Fruit fly (Drosophila melanogaster) S2 (cell line): ENCODE measurements around the gene CG4325.

Source experiments
- CG8478 ChIP-seq: fragments of >200 bp; optimal IDR thresholded peaks from 2 replicates; lab custom pipeline; 2018
- CTCF ChIP-seq, 2 experiments: fragments of >200 bp; optimal IDR thresholded peaks; 2 replicates each; lab custom pipeline; 2018

dm6 chrX:2080367-2080927, 36.8 kb upstream of the CG4325 start, which contains the start of the genes CG16903 and Unc-76:
- TF ChIP-seq CTCF (optimal IDR thresholded peaks at IDR 0.05; lab: Kevin White, UChicago), result peak; percentile 57 to 65
- TF ChIP-seq CG8478 (lab: Kevin White, UChicago), result no peak
